Worm (Caenorhabditis elegans): Measurements from ENCODE around the gene srx-4.

Gene srx-4

DNA sequence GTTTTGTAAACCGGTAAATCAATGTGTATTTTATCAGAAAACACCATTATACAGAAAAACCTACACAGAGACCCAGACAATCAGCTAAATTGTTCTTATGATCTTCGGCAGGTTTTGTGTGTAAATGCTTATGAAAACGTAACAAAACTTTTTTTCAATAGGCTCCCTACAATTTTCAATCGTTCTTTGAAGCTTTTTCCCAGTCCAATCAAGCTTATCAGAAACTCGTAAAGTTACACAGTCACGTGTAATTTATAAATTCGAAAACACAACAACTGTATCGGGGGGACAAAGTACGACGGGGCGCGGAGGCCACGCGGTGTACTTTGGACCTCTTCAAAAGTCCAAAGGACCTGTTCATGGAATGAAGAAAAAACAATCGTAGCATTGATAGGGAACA is 37.6 kb upstream of the srx-4 start:
- TF ChIP-seq tbx-8 (GFP tag; optimal IDR thresholded peaks at IDR 0.05): no peak
- no peak for TF ChIP-seq zip-8 (tag; optimal IDR thresholded peaks at IDR 0.05)
- no peak for TF ChIP-seq lsy-2 (tag; optimal IDR thresholded peaks at IDR 0.05)
- no peak for TF ChIP-seq M03D4.4 (tag; optimal IDR thresholded peaks at IDR 0.05)
- TF ChIP-seq pha-4 (tag; optimal IDR thresholded peaks at IDR 0.05): no peak
- no peak for TF ChIP-seq blmp-1 (tag; optimal IDR thresholded peaks at IDR 0.05)
- no peak for TF ChIP-seq flh-1 (GFP tag; optimal IDR thresholded peaks at IDR 0.05)
- no peak for TF ChIP-seq nhr-237 (tag; optimal IDR thresholded peaks at IDR 0.05)
- no peak for TF ChIP-seq unc-120 (tag; optimal IDR thresholded peaks at IDR 0.05; ENCODE audit: poor library complexity, severe bottlenecking)
- TF ChIP-seq ceh-39 (tag; optimal IDR thresholded peaks at IDR 0.05): no peak
- no peak for TF ChIP-seq cnd-1 (tag; optimal IDR thresholded peaks at IDR 0.05)
- TF ChIP-seq ceh-43 (GFP tag; optimal IDR thresholded peaks at IDR 0.05): no peak
- TF ChIP-seq ztf-11 (tag; optimal IDR thresholded peaks at IDR 0.05): no peak
- TF ChIP-seq hlh-1 (tag; optimal IDR thresholded peaks at IDR 0.05): no peak
- no peak for TF ChIP-seq elt-3 (tag; optimal IDR thresholded peaks at IDR 0.05)
- TF ChIP-seq nhr-12 (tag; optimal IDR thresholded peaks at IDR 0.05): no peak
- no peak for TF ChIP-seq drap-1 (GFP tag; optimal IDR thresholded peaks at IDR 0.05)
- no peak for TF ChIP-seq bed-3 (GFP tag; optimal IDR thresholded peaks at IDR 0.05)
- TF ChIP-seq lin-32 (GFP tag; optimal IDR thresholded peaks at IDR 0.05): no peak
- TF ChIP-seq snpc-4 (tag; optimal IDR thresholded peaks at IDR 0.05): no peak

DNA sequence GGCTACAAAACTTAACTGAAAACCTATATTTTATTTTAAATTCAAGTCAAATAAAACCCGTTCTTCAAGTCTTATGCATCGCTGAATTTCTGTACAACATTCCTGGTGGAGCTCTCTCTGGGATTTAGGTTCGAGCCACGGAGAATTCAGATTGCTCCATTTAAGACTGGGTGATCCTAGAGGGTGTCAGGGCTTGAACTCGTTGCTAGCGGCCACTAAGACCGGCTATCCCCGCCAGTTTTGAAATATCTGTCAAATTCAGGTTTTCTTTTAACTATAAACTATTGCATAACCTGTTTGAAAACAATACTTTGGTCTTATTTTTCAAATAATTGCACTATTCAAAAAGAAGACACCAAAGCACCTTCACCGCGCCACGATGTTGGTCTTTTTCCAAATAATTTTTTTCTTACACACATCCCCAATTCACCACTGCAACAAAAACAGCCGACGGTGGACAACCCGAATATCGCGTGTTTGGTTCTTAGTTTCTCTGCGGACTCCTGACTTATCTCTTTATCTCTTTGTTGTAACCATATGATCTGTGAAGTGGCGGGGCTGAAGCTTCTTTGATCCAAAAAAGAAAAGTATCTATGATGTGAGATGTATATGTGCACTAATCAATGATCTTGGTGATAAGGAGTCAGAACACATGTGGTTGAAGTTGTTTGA is 36.4 kb upstream of the srx-4 start:
- no peak for TF ChIP-seq nhr-237 (tag; optimal IDR thresholded peaks at IDR 0.05)
- peak; percentile 2 for TF ChIP-seq hlh-1 (tag; optimal IDR thresholded peaks at IDR 0.05)

DNA sequence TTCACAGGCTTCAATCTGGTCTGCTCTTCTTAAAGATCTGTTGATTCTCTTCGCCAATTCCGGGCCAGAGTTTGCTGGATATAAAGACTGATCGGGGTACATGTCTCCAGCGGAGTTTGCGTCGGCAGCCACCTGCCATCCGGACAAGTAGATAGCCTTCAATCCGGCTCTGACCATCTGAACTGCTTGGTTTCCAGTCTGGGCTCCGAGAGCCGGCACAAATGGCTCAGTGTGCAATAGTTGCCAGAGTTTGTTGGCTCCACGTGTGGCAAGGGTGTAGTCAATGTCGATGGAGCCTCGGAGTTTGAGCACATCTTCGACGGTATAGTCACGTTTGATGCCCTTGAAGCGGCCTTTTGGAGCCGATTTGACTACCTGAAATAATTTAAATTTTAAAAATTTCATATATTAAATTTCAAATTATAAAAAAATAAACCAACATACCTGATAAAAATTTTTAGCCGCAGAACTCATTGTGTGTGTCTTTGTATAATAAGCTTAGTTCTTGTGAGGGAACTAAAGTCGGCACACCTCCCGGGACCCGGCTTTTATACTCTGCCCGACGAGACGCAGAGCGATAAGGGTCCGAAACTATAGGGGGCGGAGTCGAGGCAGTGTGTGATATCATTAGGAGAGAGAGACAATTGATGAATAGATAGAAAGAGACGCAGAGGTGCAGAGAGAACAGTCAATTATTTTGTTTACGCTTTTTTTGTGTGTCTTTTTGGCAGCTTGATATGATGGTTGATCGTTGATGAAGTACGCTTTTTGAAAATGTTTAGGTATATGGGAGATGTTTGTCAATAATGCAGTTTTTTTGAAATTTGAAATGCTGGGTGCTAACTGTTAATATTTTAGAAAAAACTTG is 35.1 kb upstream of the srx-4 start, which contains the start of the genes icl-1 and srh-2:
Gene icl-1, minus strand, starts transcription at position 521 of the 868 bp plus-strand sequence.
Gene srh-2, plus strand, starts transcription at position 818 of the 868 bp plus-strand sequence.
- TF ChIP-seq unc-62 (GFP tag; optimal IDR thresholded peaks at IDR 0.05) (peak; percentile 66), unc-39 (tag; optimal IDR thresholded peaks at IDR 0.05) (no peak), ham-2 (GFP tag; optimal IDR thresholded peaks at IDR 0.05) (no peak), unc-120 (tag; optimal IDR thresholded peaks at IDR 0.05; ENCODE audit: poor library complexity, severe bottlenecking) (peak; percentile 72), mab-5 (tag; optimal IDR thresholded peaks at IDR 0.05) (peak; percentile 54), hlh-1 (tag; optimal IDR thresholded peaks at IDR 0.05) (peak; percentile 69), ceh-43 (GFP tag; optimal IDR thresholded peaks at IDR 0.05) (no peak)

DNA sequence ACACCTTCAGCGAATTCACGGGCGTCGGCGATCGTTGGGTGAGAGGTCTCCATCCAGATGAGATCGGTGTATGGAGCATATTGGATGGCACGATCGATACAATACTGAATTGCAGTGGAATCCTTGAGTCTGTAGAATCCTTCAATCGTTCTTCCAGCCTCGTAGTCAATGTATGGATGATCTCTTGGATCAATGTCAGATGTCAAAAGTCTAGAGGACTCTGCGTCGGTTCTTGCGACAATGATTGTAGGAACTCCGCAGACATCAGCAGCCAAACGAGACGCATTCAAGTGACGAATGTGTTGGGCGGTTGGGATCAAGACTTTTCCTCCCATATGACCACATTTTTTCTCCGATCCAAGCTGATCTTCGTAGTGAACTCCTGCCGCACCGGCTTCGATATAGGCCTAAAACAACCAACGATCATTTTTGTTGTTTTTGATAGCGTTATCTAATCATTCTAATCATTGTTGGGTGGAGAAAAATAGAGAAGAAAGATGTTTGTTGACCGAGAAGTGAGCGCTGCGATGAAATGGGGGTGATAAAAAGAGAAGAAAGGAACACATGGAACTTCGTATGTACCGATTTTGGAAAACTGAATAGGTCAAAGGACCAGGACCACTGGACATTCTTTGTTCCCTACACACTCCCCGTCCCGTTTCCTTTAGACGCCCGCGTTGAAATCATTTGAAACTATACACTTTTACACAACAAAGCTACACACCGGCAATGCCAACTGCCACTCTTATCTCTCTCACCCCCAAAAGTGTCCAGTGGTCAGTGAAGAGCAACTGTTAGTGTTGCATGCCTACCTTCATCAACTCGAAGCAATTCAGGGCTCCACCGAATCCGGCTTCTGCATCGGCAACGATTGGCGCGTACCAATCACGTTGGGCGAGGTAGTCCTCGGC is 34.3 kb upstream of the srx-4 start:
- TF ChIP-seq unc-120 (tag; optimal IDR thresholded peaks at IDR 0.05; ENCODE audit: poor library complexity, severe bottlenecking) (peak; percentile 30), hlh-1 (tag; optimal IDR thresholded peaks at IDR 0.05) (peak; percentile 77), ceh-39 (tag; optimal IDR thresholded peaks at IDR 0.05) (no peak), elt-1 (tag; optimal IDR thresholded peaks at IDR 0.05; ENCODE audit: borderline replicate concordance, insufficient read depth) (no peak), mab-5 (tag; optimal IDR thresholded peaks at IDR 0.05) (no peak), blmp-1 (tag; optimal IDR thresholded peaks at IDR 0.05) (no peak), M03D4.4 (tag; optimal IDR thresholded peaks at IDR 0.05) (no peak), sem-2 (GFP tag; optimal IDR thresholded peaks at IDR 0.05) (no peak), mls-2 (tag; optimal IDR thresholded peaks at IDR 0.05) (no peak), unc-39 (tag; optimal IDR thresholded peaks at IDR 0.05) (no peak), cnd-1 (tag; optimal IDR thresholded peaks at IDR 0.05) (no peak), flh-1 (GFP tag; optimal IDR thresholded peaks at IDR 0.05) (no peak), ztf-11 (tag; optimal IDR thresholded peaks at IDR 0.05) (no peak), snpc-4 (tag; optimal IDR thresholded peaks at IDR 0.05) (no peak), nhr-2 (tag; optimal IDR thresholded peaks at IDR 0.05) (no peak), mep-1 (tag; optimal IDR thresholded peaks at IDR 0.05) (no peak)
